Worm (Caenorhabditis elegans) whole organism, young adult: ENCODE results near the gene har-1.

Experiments used
- B0261.1 ChIP-seq: sonication (generic microtip); optimal IDR thresholded peaks from 2 replicates; lab custom pipeline; 2016; ENCODE audit warnings: mild to moderate bottlenecking, missing genetic modification characterization, moderate library complexity, missing compliant biosample characterization
- B0336.3 ChIP-seq: fragments of 200-800 bp; sonication (Bioruptor generic); IDR thresholded peaks from 2 replicates; pipeline ENCODE4 v1.3.6; 2022; ENCODE audit warnings: missing genetic modification characterization, missing compliant biosample characterization
- C06A6.2 ChIP-seq: fragments of 200-800 bp; sonication (Bioruptor generic); conservative IDR thresholded peaks from 2 replicates; pipeline ENCODE4 v1.3.6; 2022; ENCODE audit warnings: missing genetic modification characterization, missing compliant biosample characterization
- D2030.7 ChIP-seq: fragments of 200-800 bp; sonication (Bioruptor generic); IDR thresholded peaks from 2 replicates; pipeline ENCODE4 v1.3.6; 2022; ENCODE audit warnings: missing genetic modification reagents, missing genetic modification characterization, missing compliant biosample characterization
- F22D6.2 ChIP-seq: sonication (generic microtip); optimal IDR thresholded peaks from 2 replicates; lab custom pipeline; 2016; ENCODE audit warnings: mild to moderate bottlenecking, missing genetic modification characterization, missing compliant biosample characterization
- F49E8.2 ChIP-seq: sonication (generic microtip); optimal IDR thresholded peaks from 3 replicates; lab custom pipeline; 2017; ENCODE audit warnings: missing genetic modification characterization, mild to moderate bottlenecking, missing compliant biosample characterization, antibody characterized with exemption, moderate library complexity; ENCODE audit not compliant: insufficient read depth
- F52B5.7 ChIP-seq: sonication (generic microtip); optimal IDR thresholded peaks from 2 replicates; lab custom pipeline; 2016; ENCODE audit warnings: mild to moderate bottlenecking, missing genetic modification characterization, missing compliant biosample characterization
- K12H6.12 ChIP-seq: fragments of 200-800 bp; sonication (Bioruptor generic); optimal IDR thresholded peaks from 2 replicates; lab custom pipeline; 2018; ENCODE audit warnings: mild to moderate bottlenecking, missing genetic modification characterization, missing compliant biosample characterization
- T07F8.4 ChIP-seq: sonication (generic microtip); optimal IDR thresholded peaks from 2 replicates; lab custom pipeline; 2016; ENCODE audit warnings: mild to moderate bottlenecking, missing genetic modification characterization, moderate library complexity, missing compliant biosample characterization
- Y53G8AR.9 ChIP-seq: fragments of 200-800 bp; sonication (Bioruptor generic); conservative IDR thresholded peaks from 2 replicates; pipeline ENCODE4 v1.3.6; 2022; ENCODE audit warnings: missing genetic modification reagents, missing genetic modification characterization, missing compliant biosample characterization
- Y67H2A.10 ChIP-seq: fragments of 200-800 bp; sonication (Bioruptor generic); conservative IDR thresholded peaks from 2 replicates; pipeline ENCODE4 v1.3.6; 2022; ENCODE audit warnings: missing genetic modification reagents, missing genetic modification characterization, missing compliant biosample characterization
- ama-1 ChIP-seq, 3 experiments: fragments of 150-350 bp in 1 of 3; sonication (generic microtip) in 2 of 3; optimal IDR thresholded peaks; 2 replicates each; lab custom pipeline; 2014 to 2018; ENCODE audit warnings: missing biosample characterization in 2 of 3, missing genetic modification characterization in 2 of 3, missing genetic modification reagents in 2 of 3
- attf-5 ChIP-seq: fragments of 200-800 bp; sonication (Bioruptor generic); optimal IDR thresholded peaks from 2 replicates; lab custom pipeline; 2018; ENCODE audit warnings: mild to moderate bottlenecking, missing genetic modification characterization, missing compliant biosample characterization
- ceh-100 ChIP-seq: fragments of 200-800 bp; sonication (Bioruptor generic); IDR thresholded peaks from 2 replicates; pipeline ENCODE4 v1.3.6; 2022; ENCODE audit warnings: missing genetic modification reagents, missing genetic modification characterization, missing compliant biosample characterization
- ceh-79 ChIP-seq: sonication (generic microtip); optimal IDR thresholded peaks from 2 replicates; lab custom pipeline; 2017; ENCODE audit warnings: mild to moderate bottlenecking, missing genetic modification characterization, missing compliant biosample characterization
- chd-7 ChIP-seq: sonication (generic microtip); optimal IDR thresholded peaks from 2 replicates; lab custom pipeline; 2016; ENCODE audit warnings: mild to moderate bottlenecking, missing genetic modification characterization, moderate library complexity, missing compliant biosample characterization
- die-1 ChIP-seq: sonication (generic microtip); optimal IDR thresholded peaks from 2 replicates; lab custom pipeline; 2016; ENCODE audit warnings: missing genotype, mild to moderate bottlenecking, missing genetic modification characterization, missing compliant biosample characterization
- dox-1 ChIP-seq: fragments of 200-800 bp; sonication (Bioruptor generic); IDR thresholded peaks from 2 replicates; pipeline ENCODE4 v1.3.6; 2022; ENCODE audit warnings: missing genetic modification reagents, missing genetic modification characterization, missing compliant biosample characterization
- dpl-1 ChIP-seq: fragments of 150-350 bp; optimal IDR thresholded peaks from 2 replicates; lab custom pipeline; 2014; ENCODE audit warnings: missing biosample characterization, missing genetic modification reagents, missing genetic modification characterization
- ekl-4 ChIP-seq: fragments of 200-800 bp; sonication (Bioruptor generic); IDR thresholded peaks from 2 replicates; pipeline ENCODE4 v1.3.6; 2022; ENCODE audit warnings: missing genetic modification reagents, missing genetic modification characterization, missing compliant biosample characterization
- fkh-3 ChIP-seq: sonication (generic microtip); optimal IDR thresholded peaks from 2 replicates; lab custom pipeline; 2016; ENCODE audit warnings: mild to moderate bottlenecking, missing genetic modification characterization, missing compliant biosample characterization
- him-1 ChIP-seq: sonication (generic microtip); optimal IDR thresholded peaks from 2 replicates; lab custom pipeline; 2016; ENCODE audit warnings: missing genotype, missing genetic modification reagents, missing genetic modification characterization, missing compliant biosample characterization
- hmg-1.2 ChIP-seq: fragments of 200-800 bp; sonication (Bioruptor generic); IDR thresholded peaks from 2 replicates; pipeline ENCODE4 v1.3.6; 2022; ENCODE audit warnings: missing genetic modification reagents, missing genetic modification characterization, missing compliant biosample characterization
- hrde-1 ChIP-seq: sonication (generic microtip); optimal IDR thresholded peaks from 2 replicates; lab custom pipeline; 2016; ENCODE audit warnings: missing genetic modification characterization, mild to moderate bottlenecking, missing compliant biosample characterization, moderate library complexity, missing genotype, missing genetic modification reagents, borderline replicate concordance
- lag-1 ChIP-seq: fragments of 200-800 bp; sonication (Bioruptor generic); IDR thresholded peaks from 2 replicates; pipeline ENCODE4 v1.3.6; 2022; ENCODE audit warnings: missing genetic modification reagents, missing genetic modification characterization, missing compliant biosample characterization
- let-607 ChIP-seq, 2 experiments: fragments of 200-800 bp in 1 of 2; sonication (Bioruptor generic) in 1 of 2; sonication (generic microtip) in 1 of 2; optimal IDR thresholded peaks; 2 replicates each; lab custom pipeline; 2016 to 2018; ENCODE audit warnings: mild to moderate bottlenecking in 2 of 2, missing compliant biosample characterization in 2 of 2, missing genetic modification characterization in 2 of 2, moderate library complexity in 2 of 2, missing genotype in 1 of 2
- lin-40 ChIP-seq: sonication (generic microtip); optimal IDR thresholded peaks from 2 replicates; lab custom pipeline; 2016; ENCODE audit warnings: missing genetic modification characterization, mild to moderate bottlenecking, missing compliant biosample characterization, missing genotype, missing genetic modification reagents
- lin-54 ChIP-seq: fragments of 200-800 bp; sonication (Bioruptor generic); optimal IDR thresholded peaks from 2 replicates; lab custom pipeline; 2018; ENCODE audit warnings: mild to moderate bottlenecking, missing genetic modification characterization, missing compliant biosample characterization
- madf-6 ChIP-seq: fragments of 200-800 bp; sonication (Bioruptor generic); IDR thresholded peaks from 2 replicates; pipeline ENCODE4 v1.3.6; 2022; ENCODE audit warnings: missing genetic modification reagents, missing genetic modification characterization, missing compliant biosample characterization
- madf-8 ChIP-seq: fragments of 200-800 bp; sonication (Bioruptor generic); conservative IDR thresholded peaks from 2 replicates; pipeline ENCODE4 v1.3.6; 2022; ENCODE audit warnings: missing genetic modification reagents, missing genetic modification characterization, missing compliant biosample characterization
- mel-28 ChIP-seq: sonication (generic microtip); optimal IDR thresholded peaks from 2 replicates; lab custom pipeline; 2016; ENCODE audit warnings: borderline replicate concordance, mild to moderate bottlenecking, missing genetic modification characterization, missing compliant biosample characterization
- nhr-27 ChIP-seq: fragments of 200-800 bp; sonication (Bioruptor generic); optimal IDR thresholded peaks from 2 replicates; lab custom pipeline; 2018; ENCODE audit warnings: mild to moderate bottlenecking, missing genetic modification characterization, moderate library complexity, missing compliant biosample characterization
- nhr-80 ChIP-seq: sonication (generic microtip); optimal IDR thresholded peaks from 2 replicates; lab custom pipeline; 2016; ENCODE audit warnings: missing genetic modification characterization, missing compliant biosample characterization
- rec-8 ChIP-seq, 2 experiments: sonication (generic microtip); optimal IDR thresholded peaks; 2 replicates each; lab custom pipeline; 2016; ENCODE audit warnings: mild to moderate bottlenecking in 2 of 2, missing genetic modification characterization in 2 of 2, missing genetic modification reagents in 2 of 2, missing genotype in 2 of 2, missing biosample characterization in 1 of 2, missing compliant biosample characterization in 1 of 2, moderate library complexity in 1 of 2
- repo-1 ChIP-seq: sonication (generic microtip); optimal IDR thresholded peaks from 2 replicates; lab custom pipeline; 2017; ENCODE audit warnings: mild to moderate bottlenecking, missing genetic modification characterization, missing compliant biosample characterization
- rpc-1 ChIP-seq, 2 experiments: fragments of 150-350 bp in 1 of 2; sonication (generic microtip) in 1 of 2; optimal IDR thresholded peaks; 2 replicates each; lab custom pipeline; 2014 to 2018; ENCODE audit warnings: missing biosample characterization in 1 of 2, missing genetic modification characterization in 1 of 2, missing genetic modification reagents in 1 of 2, missing genotype in 1 of 2
- snpc-1.3 ChIP-seq: sonication (generic microtip); optimal IDR thresholded peaks from 2 replicates; lab custom pipeline; 2017; ENCODE audit warnings: missing genetic modification characterization, mild to moderate bottlenecking, missing compliant biosample characterization, antibody characterized with exemption, moderate library complexity, missing genotype, missing genetic modification reagents; ENCODE audit not compliant: insufficient read depth
- snpc-3.4 ChIP-seq: sonication (generic microtip); optimal IDR thresholded peaks from 2 replicates; lab custom pipeline; 2017; ENCODE audit warnings: missing genetic modification characterization, mild to moderate bottlenecking, missing compliant biosample characterization, antibody characterized with exemption, moderate library complexity, missing genotype, missing genetic modification reagents
- snpc-4 ChIP-seq, 5 experiments: fragments of 150-350 bp in 1 of 5; sonication (generic microtip) in 4 of 5; optimal IDR thresholded peaks; 2 replicates each; lab custom pipeline; 2014 to 2018; ENCODE audit warnings: missing genetic modification characterization in 5 of 5, missing biosample characterization in 3 of 5, antibody characterized with exemption in 2 of 5, mild to moderate bottlenecking in 2 of 5, missing compliant biosample characterization in 2 of 5, missing genotype in 2 of 5, moderate library complexity in 2 of 5, missing genetic modification reagents in 1 of 5
- unc-62 ChIP-seq: fragments of 150-350 bp; optimal IDR thresholded peaks from 2 replicates; lab custom pipeline; 2014; ENCODE audit warnings: missing biosample characterization, missing genetic modification reagents, missing genetic modification characterization
- zfh-2 ChIP-seq: fragments of 200-800 bp; sonication (Bioruptor generic); conservative IDR thresholded peaks from 2 replicates; pipeline ENCODE4 v1.3.6; 2022; ENCODE audit warnings: missing genetic modification reagents, missing genetic modification characterization, missing compliant biosample characterization
- ztf-18 ChIP-seq: sonication (generic microtip); optimal IDR thresholded peaks from 2 replicates; lab custom pipeline; 2016; ENCODE audit warnings: missing genotype, mild to moderate bottlenecking, missing genetic modification characterization, missing compliant biosample characterization
- ztf-22 ChIP-seq: fragments of 200-800 bp; sonication (Bioruptor generic); optimal IDR thresholded peaks from 2 replicates; lab custom pipeline; 2018; ENCODE audit warnings: mild to moderate bottlenecking, missing genetic modification characterization, moderate library complexity, missing compliant biosample characterization
- ztf-3 ChIP-seq: fragments of 200-800 bp; sonication (Bioruptor generic); optimal IDR thresholded peaks from 2 replicates; lab custom pipeline; 2018; ENCODE audit warnings: mild to moderate bottlenecking, missing genetic modification characterization, missing compliant biosample characterization

har-1 gene

DNA sequence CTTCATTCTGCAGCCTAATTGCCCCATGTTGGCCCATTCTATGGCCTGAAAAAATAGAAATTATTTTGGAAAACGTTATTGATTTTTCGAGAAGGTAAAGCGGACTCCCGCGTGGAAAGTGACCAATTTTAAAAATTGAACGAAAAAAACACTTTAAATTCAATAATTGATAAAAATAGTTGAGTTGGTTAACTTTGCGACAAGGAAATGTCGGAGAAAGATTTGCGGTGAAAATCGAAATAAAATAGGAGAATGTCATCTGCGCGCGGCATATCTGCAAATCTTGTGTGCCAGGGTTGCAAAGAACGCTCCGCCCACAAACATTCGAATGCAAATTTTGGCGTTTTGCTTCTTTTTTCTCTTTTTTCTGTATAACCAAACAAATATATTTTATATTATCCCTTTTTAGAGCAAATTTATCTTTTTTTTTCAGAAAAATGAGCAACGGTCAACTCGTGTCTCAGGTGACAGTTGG lies 19.1 kb downstream of the har-1 start, which contains the start of the genes rnf-121 and C16C10.4 (continued):
- TF ChIP-seq T07F8.4 (tag; lab: Kevin White, UChicago) (peak; percentile 15), snpc-3.4 (tag; lab: Kevin White, UChicago) (peak; percentile 83), ceh-79 (no peak), madf-6 (GFP tag; lab: Robert Waterston, UW) (peak; percentile 82), ztf-18 (tag; lab: Kevin White, UChicago) (peak; percentile 46), repo-1 (tag; lab: Kevin White, UChicago) (peak; percentile 4), attf-5 (GFP tag; lab: Kevin White, UChicago) (peak; percentile 68), chd-7 (no peak), ztf-22 (GFP tag; lab: Kevin White, UChicago) (no peak), B0261.1 (tag; lab: Kevin White, UChicago) (no peak), C06A6.2 (GFP tag; lab: Robert Waterston, UW) (peak; percentile 44; the same call in 1 of the 2 replicates), lin-40 (tag; lab: Kevin White, UChicago) (peak; percentile 46), dox-1 (GFP tag; lab: Robert Waterston, UW) (peak; percentile 68; the same call in 1 of the 2 replicates), F49E8.2 (peak; percentile 63), F22D6.2 (tag; lab: Kevin White, UChicago) (peak; percentile 20), rec-8 (tag; optimal IDR thresholded peaks at IDR 0.05; lab: Kevin White, UChicago) (peak; percentile 51 to 75), K12H6.12 (tag; lab: Kevin White, UChicago) (peak; percentile 19), F52B5.7 (peak; percentile 29), ztf-3 (GFP tag; lab: Kevin White, UChicago) (no peak), madf-8 (peak; percentile 38), let-607 (tag; optimal IDR thresholded peaks at IDR 0.05; lab: Kevin White, UChicago) (peak in 1 of 2 experiments; percentile 42), mel-28 (tag; lab: Kevin White, UChicago) (no peak), ama-1 (optimal IDR thresholded peaks at IDR 0.05; lab: Kevin White, UChicago) (no peak), ama-1 (GFP tag; optimal IDR thresholded peaks at IDR 0.05; lab: Kevin White, UChicago) (peak in 1 of 2 experiments; percentile 62), D2030.7 (GFP tag; lab: Robert Waterston, UW) (peak; percentile 61; the same call in 1 of the 2 replicates), rpc-1 (optimal IDR thresholded peaks at IDR 0.05; lab: Kevin White, UChicago) (peak; percentile 56), rpc-1 (tag; optimal IDR thresholded peaks at IDR 0.05; lab: Kevin White, UChicago) (no peak), hmg-1.2 (GFP tag; lab: Robert Waterston, UW) (peak; percentile 38; the same call in 1 of the 2 replicates), lin-54 (GFP tag; lab: Kevin White, UChicago) (peak; percentile 69), die-1 (tag; lab: Kevin White, UChicago) (peak; percentile 50), ekl-4 (GFP tag; lab: Robert Waterston, UW) (peak; percentile 60; the same call in 1 of the 2 replicates)

DNA sequence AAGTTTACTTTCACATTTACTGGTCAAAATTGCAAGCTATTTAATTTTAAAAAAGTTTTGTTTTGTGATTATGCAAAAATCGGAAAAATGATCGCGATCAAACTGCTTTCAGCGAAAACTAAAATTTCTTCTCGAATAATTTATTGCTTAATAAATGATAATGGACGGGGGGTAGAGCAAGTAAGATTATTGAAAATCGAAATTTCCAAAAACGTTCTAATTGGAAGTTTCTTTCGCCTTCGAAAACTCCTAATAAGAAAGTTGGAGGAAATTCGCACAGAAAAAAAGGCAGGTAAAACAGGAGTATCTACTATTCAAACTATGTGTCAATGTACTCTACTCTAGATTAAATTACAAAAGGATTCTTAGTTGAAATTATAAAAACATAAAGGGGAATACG lies 20.4 kb downstream of the har-1 start:
- TF ChIP-seq snpc-1.3 (tag; lab: Kevin White, UChicago) (peak; percentile 77), hrde-1 (peak; percentile 92), unc-62 (GFP tag; lab: Kevin White, UChicago) (no peak), zfh-2 (GFP tag; lab: Robert Waterston, UW) (no peak), lag-1 (GFP tag; lab: Robert Waterston, UW) (no peak), fkh-3 (tag; lab: Kevin White, UChicago) (peak; percentile 54), nhr-80 (tag; lab: Kevin White, UChicago) (no peak), B0336.3 (GFP tag; lab: Robert Waterston, UW) (peak; percentile 69), Y67H2A.10 (no peak), ceh-79 (peak; percentile 69), ceh-100 (peak; percentile 32; the same call in 1 of the 2 replicates), him-1 (tag; lab: Kevin White, UChicago) (peak; percentile 63), repo-1 (tag; lab: Kevin White, UChicago) (peak; percentile 82), dox-1 (GFP tag; lab: Robert Waterston, UW) (peak; percentile 3; the same call in 1 of the 2 replicates), B0261.1 (tag; lab: Kevin White, UChicago) (no peak), nhr-27 (tag; lab: Kevin White, UChicago) (no peak), ztf-3 (GFP tag; lab: Kevin White, UChicago) (no peak), snpc-4 (GFP tag; optimal IDR thresholded peaks at IDR 0.05; lab: Kevin White, UChicago) (no peak), snpc-4 (tag; optimal IDR thresholded peaks at IDR 0.05; lab: Kevin White, UChicago) (peak in 3 of 4 experiments; percentile 9 to 49 (median 48)), Y53G8AR.9 (peak; percentile 89), dpl-1 (GFP tag; lab: Kevin White, UChicago) (no peak)
